Worm (Caenorhabditis elegans): ENCODE results near the gene unc-34.

DNA sequence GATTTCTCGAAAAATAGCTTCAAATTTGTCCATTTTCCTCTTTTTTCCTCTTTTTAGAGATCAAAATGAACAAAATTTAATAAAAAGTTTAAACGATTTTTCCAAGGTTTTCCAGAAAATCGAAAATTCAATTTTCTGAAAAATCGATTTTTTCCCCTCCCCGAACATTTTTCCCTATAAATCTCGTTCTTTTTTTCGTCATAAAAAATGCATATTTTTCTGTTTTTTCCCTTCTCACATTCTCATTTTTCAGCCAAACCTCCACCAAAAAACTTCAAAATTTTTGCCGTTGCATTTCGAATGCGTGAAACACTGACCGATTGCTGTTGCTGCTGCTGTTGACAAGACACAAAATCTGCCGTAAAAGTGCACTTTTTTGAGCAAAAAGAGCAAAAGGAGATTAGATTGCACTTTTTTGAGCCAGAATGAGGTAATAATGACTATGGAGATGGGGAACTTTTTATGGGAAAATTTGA lies at the start of gene unc-34, which contains the start of gene Y50D4C.12:
- TF ChIP-seq skn-1 (tag; optimal IDR thresholded peaks at IDR 0.05) = no peak
- no peak for TF ChIP-seq elt-1 (tag; optimal IDR thresholded peaks at IDR 0.05)
- no peak for TF ChIP-seq nhr-25 (tag; optimal IDR thresholded peaks at IDR 0.05)
- TF ChIP-seq ama-1 (optimal IDR thresholded peaks at IDR 0.05) = no peak
- no peak for TF ChIP-seq aly-2 (tag; optimal IDR thresholded peaks at IDR 0.05)
- TF ChIP-seq nhr-237 (tag; optimal IDR thresholded peaks at IDR 0.05) = no peak
- no peak for TF ChIP-seq ztf-11 (tag; optimal IDR thresholded peaks at IDR 0.05)
- no peak for TF ChIP-seq unc-62 (GFP tag; optimal IDR thresholded peaks at IDR 0.05)
- TF ChIP-seq nhr-77 (tag; optimal IDR thresholded peaks at IDR 0.05) = no peak
- no peak for TF ChIP-seq unc-39 (tag; optimal IDR thresholded peaks at IDR 0.05)
- TF ChIP-seq egl-27 (tag; optimal IDR thresholded peaks at IDR 0.05) = no peak
- TF ChIP-seq elt-3 (tag; optimal IDR thresholded peaks at IDR 0.05) = no peak
- TF ChIP-seq lin-39 (tag; optimal IDR thresholded peaks at IDR 0.05) = no peak
- TF ChIP-seq fkh-10 (GFP tag; optimal IDR thresholded peaks at IDR 0.05) = no peak

All from whole organism, L3 larva.